Worm (Caenorhabditis elegans): ENCODE measurements around the gene ZC132.11.
A peak's percentile ranks its signal among the peaks of the same experiment; 100 is the strongest.

Gene ZC132.11

DNA sequence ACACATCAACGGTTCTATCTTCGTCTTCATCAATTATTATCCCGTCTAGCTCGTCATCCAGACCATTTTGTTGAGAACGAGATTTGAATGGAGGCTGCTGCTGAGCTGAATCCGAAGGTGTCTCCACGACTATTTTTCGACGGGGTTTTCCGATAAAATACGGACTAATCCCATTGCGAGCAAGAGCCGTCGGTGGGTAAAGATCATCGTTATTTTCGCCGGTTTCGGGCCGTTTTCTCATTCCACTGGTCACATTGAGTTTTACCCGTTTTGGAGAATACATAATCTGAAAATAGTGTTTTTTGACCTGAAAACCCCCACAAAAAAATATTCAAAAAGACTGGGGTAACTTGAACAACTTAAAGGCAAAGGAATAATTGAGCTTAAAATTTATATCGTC is 47.2 kb upstream of the ZC132.11 start, which contains the start of gene figl-1 (continued):
- TF ChIP-seq F33H1.4 (GFP tag; IDR thresholded peaks at IDR 0.05) (peak; percentile 25; the same call in 1 of the 2 replicates), sdz-38 (tag; optimal IDR thresholded peaks at IDR 0.05) (no peak), Y56A3A.18 (GFP tag; IDR thresholded peaks at IDR 0.05) (no peak), F10E7.11 (tag; optimal IDR thresholded peaks at IDR 0.05) (no peak), chd-7 (tag; optimal IDR thresholded peaks at IDR 0.05) (no peak), snpc-1.3 (tag; optimal IDR thresholded peaks at IDR 0.05; ENCODE audit: insufficient read depth) (no peak), snpc-4 (GFP tag; optimal IDR thresholded peaks at IDR 0.05) (no peak), snpc-4 (tag; optimal IDR thresholded peaks at IDR 0.05) (no peak), F39B2.1 (GFP tag; IDR thresholded peaks at IDR 0.05) (no peak), attf-5 (GFP tag; optimal IDR thresholded peaks at IDR 0.05) (no peak), hmg-1.2 (GFP tag; IDR thresholded peaks at IDR 0.05) (no peak), C06A6.2 (GFP tag; conservative IDR thresholded peaks at IDR 0.05) (no peak), egl-44 (GFP tag; IDR thresholded peaks at IDR 0.05) (no peak), ZK185.1 (tag; optimal IDR thresholded peaks at IDR 0.05; ENCODE audit: poor library complexity, severe bottlenecking) (no peak), bed-1 (GFP tag; IDR thresholded peaks at IDR 0.05) (no peak), nhr-120 (GFP tag; IDR thresholded peaks at IDR 0.05) (no peak), gei-17 (GFP tag; optimal IDR thresholded peaks at IDR 0.05) (no peak), athp-1 (tag; optimal IDR thresholded peaks at IDR 0.05) (peak; percentile 10), Y67H2A.10 (GFP tag; conservative IDR thresholded peaks at IDR 0.05) (no peak), lin-54 (GFP tag; optimal IDR thresholded peaks at IDR 0.05) (peak; percentile 32), T07F8.4 (tag; optimal IDR thresholded peaks at IDR 0.05) (no peak), ceh-27 (GFP tag; optimal IDR thresholded peaks at IDR 0.05) (no peak), egl-18 (GFP tag; IDR thresholded peaks at IDR 0.05) (no peak), ceh-79 (tag; optimal IDR thresholded peaks at IDR 0.05) (no peak), lsy-27 (tag; optimal IDR thresholded peaks at IDR 0.05; ENCODE audit: borderline replicate concordance, insufficient read depth) (no peak), die-1 (tag; optimal IDR thresholded peaks at IDR 0.05) (no peak), akir-1 (GFP tag; optimal IDR thresholded peaks at IDR 0.05) (no peak), dpff-1 (tag; optimal IDR thresholded peaks at IDR 0.05) (no peak), Y53F4B.3 (GFP tag; IDR thresholded peaks at IDR 0.05) (no peak), F22D6.2 (tag; optimal IDR thresholded peaks at IDR 0.05) (no peak), madf-6 (GFP tag; IDR thresholded peaks at IDR 0.05) (peak; percentile 47), hrde-1 (tag; optimal IDR thresholded peaks at IDR 0.05; ENCODE audit: borderline replicate concordance) (no peak), attf-6 (GFP tag; IDR thresholded peaks at IDR 0.05) (no peak), B0336.3 (GFP tag; IDR thresholded peaks at IDR 0.05) (no peak; the same call in 1 of the 2 replicates), dox-1 (GFP tag; IDR thresholded peaks at IDR 0.05) (no peak), nhr-27 (tag; optimal IDR thresholded peaks at IDR 0.05) (no peak), mxl-1 (tag; optimal IDR thresholded peaks at IDR 0.05) (no peak), ekl-4 (GFP tag; IDR thresholded peaks at IDR 0.05) (no peak), cebp-2 (GFP tag; IDR thresholded peaks at IDR 0.05) (no peak), madf-10 (tag; optimal IDR thresholded peaks at IDR 0.05) (no peak), tbx-9 (tag; optimal IDR thresholded peaks at IDR 0.05; ENCODE audit: borderline replicate concordance) (no peak), ztf-22 (GFP tag; optimal IDR thresholded peaks at IDR 0.05) (no peak), mcd-1 (GFP tag; IDR thresholded peaks at IDR 0.05) (peak; percentile 40; the same call in 1 of the 2 replicates), let-607 (tag; optimal IDR thresholded peaks at IDR 0.05) (no peak), sea-2 (GFP tag; IDR thresholded peaks at IDR 0.05) (no peak), F57C9.4 (tag; optimal IDR thresholded peaks at IDR 0.05) (no peak), tbp1 (GFP tag; optimal IDR thresholded peaks at IDR 0.05) (no peak), ceh-58 (GFP tag; IDR thresholded peaks at IDR 0.05) (no peak), snpc-3.4 (tag; optimal IDR thresholded peaks at IDR 0.05) (no peak)

All from whole organism, young adult.